Worm (Caenorhabditis elegans) whole organism, L4/young adult: ENCODE results near the gene pycr-1.

Experiments
- dao-5 ChIP-seq: sonication (generic microtip); optimal IDR thresholded peaks from 2 replicates; lab custom pipeline; 2016; ENCODE audit warnings: missing genotype, missing genetic modification characterization, moderate library complexity, missing compliant biosample characterization
- him-1 ChIP-seq: sonication (generic microtip); optimal IDR thresholded peaks from 2 replicates; lab custom pipeline; 2016; ENCODE audit warnings: missing genotype, missing genetic modification reagents, missing genetic modification characterization, missing compliant biosample characterization

DNA sequence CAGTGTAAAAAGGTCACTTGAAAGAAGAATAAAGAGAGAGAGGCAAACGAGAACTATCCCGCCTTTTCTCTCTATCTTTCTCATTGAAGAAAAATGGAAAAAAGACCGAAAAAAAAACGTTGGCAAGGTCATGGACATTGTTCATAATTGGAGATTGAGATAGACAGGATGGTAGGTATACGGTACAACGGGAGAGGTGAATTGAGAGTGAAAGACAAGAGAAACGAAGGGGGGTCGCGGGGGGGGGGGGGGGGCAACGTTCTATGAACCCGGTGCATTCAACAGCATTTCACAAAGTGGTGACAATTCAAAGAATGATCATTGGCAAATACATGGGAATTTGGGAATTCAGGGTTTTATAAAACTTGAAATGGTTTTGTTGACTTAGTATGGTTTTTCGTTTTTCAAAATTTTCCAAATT, 30.3 kb downstream of the pycr-1 start:
- TF ChIP-seq him-1 (tag; lab: Kevin White, UChicago) (no peak), dao-5 (tag; lab: Kevin White, UChicago) (no peak)
